Fruit fly (Drosophila melanogaster) S2 (cell line): ENCODE measurements around the gene Or85d.

Experiments used
- CG8478 ChIP-seq: fragments of >200 bp; optimal IDR thresholded peaks from 2 replicates; lab custom pipeline; 2018
- CTCF ChIP-seq, 2 experiments: fragments of >200 bp; optimal IDR thresholded peaks; 2 replicates each; lab custom pipeline; 2018

DNA sequence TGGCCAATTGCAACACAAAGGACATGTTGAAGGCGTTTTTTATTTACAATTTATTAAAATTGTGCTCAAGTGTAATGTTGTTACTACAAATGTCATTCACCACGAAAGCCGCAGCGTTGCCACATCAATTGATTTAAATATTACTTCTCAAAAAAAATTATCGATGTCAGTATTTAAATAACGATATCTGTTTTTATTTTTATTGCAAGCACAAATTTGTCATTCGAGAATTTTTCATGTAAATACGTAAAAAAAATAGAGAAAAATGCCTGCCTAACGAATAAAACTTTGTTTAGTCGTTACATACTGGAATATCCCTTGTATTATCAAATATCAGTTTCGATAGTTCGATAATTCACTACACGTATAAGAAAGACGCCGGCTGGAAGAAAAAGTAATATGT lies 10.1 kb downstream of the Or85d start, which contains the start of the genes mRpS18A and CG31460:
- TF ChIP-seq CG8478 (lab: Kevin White, UChicago), result no peak
- no peak for TF ChIP-seq CTCF (optimal IDR thresholded peaks at IDR 0.05; lab: Kevin White, UChicago)
